Fruit fly (Drosophila melanogaster) whole organism, prepupa: ENCODE data around the gene Chmp1.

ENCODE experiments used
- Blimp-1 ChIP-seq: fragments of 200-800 bp; sonication (Bioruptor generic); optimal IDR thresholded peaks from 3 replicates; lab custom pipeline; 2017; ENCODE audit warnings: missing biosample characterization, missing genetic modification characterization, mild to moderate bottlenecking, moderate library complexity, missing genetic modification reagents
- CG10631 ChIP-seq: fragments of 200-800 bp; sonication (Bioruptor generic); optimal IDR thresholded peaks from 2 replicates; lab custom pipeline; 2016; ENCODE audit warnings: missing biosample characterization, missing genetic modification characterization
- CG10669 ChIP-seq: fragments of 200-800 bp; sonication (Bioruptor generic); optimal IDR thresholded peaks from 3 replicates; lab custom pipeline; 2018; ENCODE audit warnings: missing biosample characterization, mild to moderate bottlenecking, missing genetic modification characterization, moderate library complexity
- CG11762 ChIP-seq: fragments of 200-800 bp; sonication (Bioruptor generic); optimal IDR thresholded peaks from 3 replicates; lab custom pipeline; 2016; ENCODE audit warnings: missing biosample characterization, missing genetic modification characterization; ENCODE audit not compliant: insufficient read depth
- CG11902 ChIP-seq: fragments of 200-800 bp; sonication (Bioruptor generic); optimal IDR thresholded peaks from 3 replicates; lab custom pipeline; 2016; ENCODE audit warnings: missing biosample characterization, missing genetic modification characterization
- CG15336 ChIP-seq: fragments of 200-800 bp; sonication (Bioruptor generic); IDR thresholded peaks from 2 replicates; pipeline ENCODE4 v1.3.6; 2022; ENCODE audit warnings: missing biosample characterization, missing genetic modification characterization
- CG1621 ChIP-seq: fragments of 200-800 bp; sonication (Bioruptor generic); optimal IDR thresholded peaks from 3 replicates; lab custom pipeline; 2018; ENCODE audit warnings: missing biosample characterization, mild to moderate bottlenecking, missing genetic modification characterization
- CG16779 ChIP-seq: fragments of 200-800 bp; sonication (Bioruptor generic); optimal IDR thresholded peaks from 3 replicates; lab custom pipeline; 2017; ENCODE audit warnings: missing biosample characterization, mild to moderate bottlenecking, missing genetic modification characterization
- CG31627 ChIP-seq: fragments of 200-800 bp; sonication (Bioruptor generic); optimal IDR thresholded peaks from 3 replicates; lab custom pipeline; 2016; ENCODE audit warnings: missing biosample characterization, missing genetic modification characterization
- CG34406 ChIP-seq: fragments of 200-800 bp; sonication (Bioruptor generic); optimal IDR thresholded peaks from 3 replicates; lab custom pipeline; 2016; ENCODE audit warnings: missing biosample characterization, missing genetic modification characterization
- CG3919 ChIP-seq: fragments of 200-800 bp; sonication (Bioruptor generic); optimal IDR thresholded peaks from 3 replicates; lab custom pipeline; 2016; ENCODE audit warnings: missing biosample characterization, missing genetic modification characterization
- CG4318 ChIP-seq: fragments of 200-800 bp; sonication (Bioruptor generic); optimal IDR thresholded peaks from 3 replicates; lab custom pipeline; 2017; ENCODE audit warnings: missing biosample characterization, mild to moderate bottlenecking, missing genetic modification characterization
- CG6163 ChIP-seq: fragments of 200-800 bp; sonication (Bioruptor generic); IDR thresholded peaks from 3 replicates; pipeline ENCODE4 v1.3.6; 2022; ENCODE audit warnings: missing biosample characterization, missing genetic modification characterization
- CG6792 ChIP-seq: fragments of 200-800 bp; sonication (Bioruptor generic); optimal IDR thresholded peaks from 3 replicates; lab custom pipeline; 2016; ENCODE audit warnings: missing biosample characterization, missing genetic modification characterization
- CG6854 ChIP-seq: fragments of 200-800 bp; sonication (Bioruptor generic); optimal IDR thresholded peaks from 2 replicates; lab custom pipeline; 2017; ENCODE audit warnings: missing biosample characterization, mild to moderate bottlenecking, missing genetic modification characterization
- CG8119 ChIP-seq: fragments of 200-800 bp; sonication (Bioruptor generic); IDR thresholded peaks from 3 replicates; pipeline ENCODE4 v1.3.6; 2022; ENCODE audit warnings: missing biosample characterization, missing genetic modification characterization
- CG8632 ChIP-seq: fragments of 200-800 bp; sonication (Bioruptor generic); optimal IDR thresholded peaks from 3 replicates; lab custom pipeline; 2016; ENCODE audit warnings: missing biosample characterization, missing genetic modification characterization
- CG9139 ChIP-seq: fragments of 200-800 bp; sonication (Bioruptor generic); optimal IDR thresholded peaks from 3 replicates; lab custom pipeline; 2017; ENCODE audit warnings: missing biosample characterization, mild to moderate bottlenecking, missing genetic modification characterization
- Eip78C ChIP-seq: fragments of 200-800 bp; sonication (Bioruptor generic); peaks from one replicate; lab custom pipeline; 2016; ENCODE audit warnings: missing biosample characterization, missing genetic modification characterization
- Ets21C ChIP-seq: fragments of 200-800 bp; sonication (Bioruptor generic); optimal IDR thresholded peaks from 3 replicates; lab custom pipeline; 2016; ENCODE audit warnings: missing biosample characterization, missing genetic modification characterization
- Ets96B ChIP-seq: fragments of 200-800 bp; optimal IDR thresholded peaks from 2 replicates; lab custom pipeline; 2019; ENCODE audit warnings: missing biosample characterization, mild to moderate bottlenecking, missing genetic modification characterization, moderate library complexity
- Hr38 ChIP-seq: sonication (Bioruptor generic); optimal IDR thresholded peaks from 2 replicates; lab custom pipeline; 2016; ENCODE audit warnings: missing biosample characterization, missing genetic modification characterization
- Hr4 ChIP-seq: fragments of 200-800 bp; sonication (Bioruptor generic); optimal IDR thresholded peaks from 3 replicates; lab custom pipeline; 2016; ENCODE audit warnings: missing biosample characterization, missing genetic modification characterization
- Met ChIP-seq: fragments of 200-800 bp; sonication (Bioruptor generic); optimal IDR thresholded peaks from 3 replicates; lab custom pipeline; 2016; ENCODE audit warnings: missing biosample characterization, missing genetic modification characterization
- Sox102F ChIP-seq: fragments of 200-800 bp; sonication (Bioruptor generic); optimal IDR thresholded peaks from 2 replicates; lab custom pipeline; 2016; ENCODE audit warnings: missing biosample characterization, mild to moderate bottlenecking, missing genetic modification characterization
- Sox14 ChIP-seq: fragments of 200-800 bp; sonication (Bioruptor generic); optimal IDR thresholded peaks from 3 replicates; lab custom pipeline; 2016; ENCODE audit warnings: missing biosample characterization, missing genetic modification characterization
- Sox15 ChIP-seq: fragments of 200-800 bp; sonication (Bioruptor generic); optimal IDR thresholded peaks from 3 replicates; lab custom pipeline; 2016; ENCODE audit warnings: missing biosample characterization, missing genetic modification characterization
- achi ChIP-seq: fragments of 200-800 bp; sonication (Bioruptor generic); optimal IDR thresholded peaks from 3 replicates; lab custom pipeline; 2016; ENCODE audit warnings: missing biosample characterization, missing genetic modification characterization
- cyc ChIP-seq: fragments of 200-800 bp; sonication (Bioruptor generic); optimal IDR thresholded peaks from 3 replicates; lab custom pipeline; 2016; ENCODE audit warnings: missing biosample characterization, missing genetic modification characterization
- dsx ChIP-seq: fragments of 200-800 bp; optimal IDR thresholded peaks from 3 replicates; lab custom pipeline; 2019; ENCODE audit warnings: missing biosample characterization, mild to moderate bottlenecking, missing genetic modification characterization, moderate library complexity; ENCODE audit not compliant: poor library complexity, severe bottlenecking
- esn ChIP-seq: fragments of 200-800 bp; sonication (Bioruptor generic); optimal IDR thresholded peaks from 2 replicates; lab custom pipeline; 2016; ENCODE audit warnings: missing biosample characterization, mild to moderate bottlenecking, missing genetic modification characterization, moderate library complexity
- fd85E ChIP-seq: fragments of 200-800 bp; sonication (Bioruptor generic); optimal IDR thresholded peaks from 3 replicates; lab custom pipeline; 2016; ENCODE audit warnings: missing biosample characterization, missing genetic modification characterization
- fkh ChIP-seq: fragments of 200-800 bp; sonication (Bioruptor generic); optimal IDR thresholded peaks from 3 replicates; lab custom pipeline; 2017; ENCODE audit warnings: missing biosample characterization, mild to moderate bottlenecking, missing genetic modification characterization, moderate library complexity
- lz ChIP-seq: fragments of 200-800 bp; sonication (Bioruptor generic); optimal IDR thresholded peaks from 3 replicates; lab custom pipeline; 2016; ENCODE audit warnings: missing biosample characterization, missing genetic modification characterization
- salr ChIP-seq, 2 experiments: fragments of 200-800 bp; sonication (Bioruptor generic); optimal IDR thresholded peaks; 3 replicates each; lab custom pipeline; 2016 to 2018; ENCODE audit warnings: missing biosample characterization in 2 of 2, missing genetic modification characterization in 2 of 2, mild to moderate bottlenecking in 1 of 2
- svp ChIP-seq: fragments of 200-800 bp; sonication (Bioruptor generic); peaks from one replicate; lab custom pipeline; 2016; ENCODE audit warnings: missing biosample characterization, missing genetic modification characterization
- vri ChIP-seq: fragments of 200-800 bp; sonication (Bioruptor generic); optimal IDR thresholded peaks from 3 replicates; lab custom pipeline; 2016; ENCODE audit warnings: missing biosample characterization, mild to moderate bottlenecking, missing genetic modification characterization

Chmp1 gene

dm6 chr3L:18672203-18672602 is 11.7 kb downstream of the Chmp1 start (continued):
- TF ChIP-seq Met (GFP tag; lab: Kevin White, UChicago) (no peak), cyc (GFP tag; lab: Kevin White, UChicago) (peak; percentile 34), lz (GFP tag; lab: Kevin White, UChicago) (peak; percentile 61), CG10631 (GFP tag; lab: Kevin White, UChicago) (no peak), achi (GFP tag; lab: Kevin White, UChicago) (peak; percentile 80), CG6792 (GFP tag; lab: Kevin White, UChicago) (peak; percentile 48), CG1621 (no peak), CG6854 (GFP tag; lab: Kevin White, UChicago) (no peak), CG10669 (GFP tag; lab: Kevin White, UChicago) (no peak), salr (GFP tag; optimal IDR thresholded peaks at IDR 0.05; lab: Kevin White, UChicago) (no peak), CG16779 (no peak), Sox14 (GFP tag; lab: Kevin White, UChicago) (peak; percentile 92), CG11762 (GFP tag; lab: Kevin White, UChicago) (no peak), Sox102F (GFP tag; lab: Kevin White, UChicago) (no peak), Hr4 (GFP tag; lab: Kevin White, UChicago) (no peak)

DNA sequence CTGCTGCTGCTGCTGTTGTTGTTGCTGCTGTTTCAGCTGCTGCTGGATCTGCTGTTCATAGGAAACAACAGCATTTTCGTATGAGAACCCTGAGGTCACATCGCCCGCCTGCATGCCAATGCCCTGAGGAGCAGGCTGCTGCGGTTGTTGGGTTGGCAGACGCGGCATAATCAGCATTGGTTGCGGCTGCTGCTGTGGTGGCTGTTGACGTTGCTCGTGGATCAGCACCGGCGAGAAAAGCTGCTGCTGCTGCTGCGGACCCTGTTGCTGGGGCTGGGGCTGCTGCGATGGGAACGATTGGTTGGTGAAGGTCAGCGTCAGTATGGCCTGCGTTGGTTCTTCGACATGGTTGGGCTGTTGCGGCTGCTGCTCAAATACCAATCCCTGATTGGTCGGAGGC is 14.0 kb downstream of the Chmp1 start:
- TF ChIP-seq svp (GFP tag; lab: Kevin White, UChicago), result peak; percentile 94
- no peak for TF ChIP-seq fd85E (GFP tag; lab: Kevin White, UChicago)
- TF ChIP-seq CG6163 (GFP tag; lab: Robert Waterston, UW), result no peak

DNA sequence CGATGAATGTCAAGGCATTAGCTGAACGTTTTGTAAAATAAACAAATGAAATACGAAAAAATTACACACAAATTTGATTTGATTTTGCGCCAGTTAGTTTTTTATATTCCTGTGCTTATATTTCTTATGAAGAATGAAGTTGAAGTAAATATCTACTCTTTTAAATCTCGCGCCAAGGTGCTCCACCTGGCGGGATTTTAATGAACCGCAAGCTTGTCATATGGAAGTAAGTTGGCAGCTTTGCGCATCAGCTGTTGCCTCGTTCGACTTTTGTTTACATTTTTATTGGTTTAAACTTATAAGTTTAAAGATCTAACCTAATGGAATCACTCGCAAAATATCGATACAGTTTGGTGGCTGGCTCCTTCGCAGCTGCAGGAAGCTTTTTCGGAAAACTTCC is 16.7 kb downstream of the Chmp1 start, which contains the start of gene CG42495:
Gene CG42495 (plus strand): TSS at position 247 of the 400 bp plus-strand sequence.
- TF ChIP-seq dsx (GFP tag; lab: Kevin White, UChicago) (no peak), Sox15 (GFP tag; lab: Kevin White, UChicago) (no peak), Ets21C (no peak), Eip78C (peak; percentile 45), CG4318 (GFP tag; lab: Kevin White, UChicago) (no peak), svp (GFP tag; lab: Kevin White, UChicago) (peak; percentile 79), esn (peak; percentile 7), CG11902 (GFP tag; lab: Kevin White, UChicago) (no peak), CG6792 (GFP tag; lab: Kevin White, UChicago) (no peak), Sox14 (GFP tag; lab: Kevin White, UChicago) (peak; percentile 45), CG31627 (no peak), CG3919 (GFP tag; lab: Kevin White, UChicago) (no peak), CG15336 (GFP tag; lab: Robert Waterston, UW) (no peak), fkh (GFP tag; lab: Kevin White, UChicago) (peak; percentile 87), CG8632 (no peak), CG11762 (GFP tag; lab: Kevin White, UChicago) (no peak), CG10631 (GFP tag; lab: Kevin White, UChicago) (no peak), fd85E (GFP tag; lab: Kevin White, UChicago) (no peak), vri (GFP tag; lab: Kevin White, UChicago) (no peak), CG8119 (GFP tag; lab: Robert Waterston, UW) (no peak), cyc (GFP tag; lab: Kevin White, UChicago) (peak; percentile 2), Met (GFP tag; lab: Kevin White, UChicago) (no peak), Hr38 (no peak), Ets96B (tag; lab: Kevin White, UChicago) (no peak), achi (GFP tag; lab: Kevin White, UChicago) (peak; percentile 11), CG16779 (no peak), CG34406 (GFP tag; lab: Kevin White, UChicago) (no peak), Hr4 (GFP tag; lab: Kevin White, UChicago) (no peak), CG9139 (GFP tag; lab: Kevin White, UChicago) (no peak), Blimp-1 (GFP tag; lab: Kevin White, UChicago) (no peak), CG1621 (no peak)
- TF ChIP-seq, all 60 proteins: peak for 7
